Worm (Caenorhabditis elegans) whole organism, L4 larva: Measurements from ENCODE around the gene glrx-3.

ENCODE experiments used
- F49E8.2 ChIP-seq: sonication (generic microtip); optimal IDR thresholded peaks from 2 replicates; lab custom pipeline; 2016; ENCODE audit warnings: missing compliant biosample characterization, mild to moderate bottlenecking, missing genetic modification characterization, borderline replicate concordance
- R02D3.7 ChIP-seq: fragments of 150-350 bp; sonication (generic microtip); optimal IDR thresholded peaks from 3 replicates; lab custom pipeline; 2014; ENCODE audit warnings: missing biosample characterization, missing genetic modification characterization
- T26A8.4 ChIP-seq: fragments of 200-800 bp; sonication (Bioruptor generic); IDR thresholded peaks from 2 replicates; pipeline ENCODE4 v1.3.6; 2022; ENCODE audit warnings: missing genetic modification characterization, missing compliant biosample characterization
- Y5F2A.4 ChIP-seq: fragments of 200-800 bp; sonication (Bioruptor generic); optimal IDR thresholded peaks from 2 replicates; lab custom pipeline; 2018; ENCODE audit warnings: mild to moderate bottlenecking, missing genetic modification characterization, missing compliant biosample characterization
- aly-2 ChIP-seq: sonication (generic microtip); optimal IDR thresholded peaks from 2 replicates; lab custom pipeline; 2018; ENCODE audit warnings: missing biosample characterization, missing genetic modification characterization
- ceh-44 ChIP-seq: fragments of 200-800 bp; sonication (Bioruptor generic); IDR thresholded peaks from 2 replicates; pipeline ENCODE4 v1.3.6; 2022; ENCODE audit warnings: missing genetic modification reagents, missing genetic modification characterization, missing compliant biosample characterization
- ceh-82 ChIP-seq: sonication (generic microtip); optimal IDR thresholded peaks from 2 replicates; lab custom pipeline; 2017; ENCODE audit warnings: missing biosample characterization, missing genetic modification characterization
- ces-1 ChIP-seq: fragments of 150-350 bp; sonication (generic microtip); optimal IDR thresholded peaks from 4 replicates; lab custom pipeline; 2014; ENCODE audit warnings: missing biosample characterization, missing genetic modification reagents, missing genetic modification characterization
- ctbp-1 ChIP-seq: fragments of 200-800 bp; sonication (Bioruptor generic); IDR thresholded peaks from 2 replicates; pipeline ENCODE4 v1.3.6; 2022; ENCODE audit warnings: missing genetic modification reagents, missing genetic modification characterization, missing compliant biosample characterization
- dmd-6 ChIP-seq: fragments of 200-800 bp; sonication (Bioruptor generic); IDR thresholded peaks from 2 replicates; pipeline ENCODE4 v1.3.6; 2022; ENCODE audit warnings: missing genetic modification reagents, missing genetic modification characterization, missing compliant biosample characterization
- dve-1 ChIP-seq: sonication (generic microtip); optimal IDR thresholded peaks from 2 replicates; lab custom pipeline; 2017; ENCODE audit warnings: antibody characterized with exemption, mild to moderate bottlenecking, missing genetic modification characterization, missing compliant biosample characterization; ENCODE audit not compliant: insufficient read depth
- fos-1 ChIP-seq: fragments of 150-350 bp; optimal IDR thresholded peaks from 2 replicates; lab custom pipeline; 2014; ENCODE audit warnings: missing biosample characterization, missing genetic modification characterization
- hlh-30 ChIP-seq: sonication (generic microtip); optimal IDR thresholded peaks from 2 replicates; lab custom pipeline; 2017; ENCODE audit warnings: antibody characterized with exemption, mild to moderate bottlenecking, missing genetic modification characterization, missing compliant biosample characterization; ENCODE audit not compliant: insufficient read depth
- lim-7 ChIP-seq: fragments of 200-800 bp; sonication (Bioruptor generic); IDR thresholded peaks from 2 replicates; pipeline ENCODE4 v1.3.6; 2022; ENCODE audit warnings: missing genetic modification characterization, missing compliant biosample characterization
- lin-13 ChIP-seq: fragments of 150-350 bp; optimal IDR thresholded peaks from 2 replicates; lab custom pipeline; 2014; ENCODE audit warnings: missing biosample characterization, missing genetic modification reagents, missing genetic modification characterization
- lin-39 ChIP-seq: fragments of 150-350 bp; optimal IDR thresholded peaks from 2 replicates; lab custom pipeline; 2014; ENCODE audit warnings: missing biosample characterization, missing genetic modification reagents, missing genetic modification characterization
- lsy-2 ChIP-seq, 2 experiments: fragments of 150-350 bp in 1 of 2; sonication (generic microtip) in 1 of 2; optimal IDR thresholded peaks; 2 replicates each; lab custom pipeline; 2014 to 2017; ENCODE audit warnings: missing biosample characterization in 2 of 2, missing genetic modification characterization in 2 of 2
- mdl-1 ChIP-seq, 2 experiments: fragments of 150-350 bp in 1 of 2; sonication (generic microtip) in 1 of 2; optimal IDR thresholded peaks; 2 replicates each; lab custom pipeline; 2014 to 2017; ENCODE audit warnings: missing biosample characterization in 2 of 2, missing genetic modification characterization in 2 of 2
- mep-1 ChIP-seq: fragments of 150-350 bp; sonication (generic microtip); optimal IDR thresholded peaks from 3 replicates; lab custom pipeline; 2014; ENCODE audit warnings: missing biosample characterization, missing genetic modification characterization
- nhr-237 ChIP-seq: sonication (generic microtip); optimal IDR thresholded peaks from 2 replicates; lab custom pipeline; 2017; ENCODE audit warnings: missing biosample characterization, missing genetic modification characterization
- nhr-28 ChIP-seq: fragments of 150-350 bp; optimal IDR thresholded peaks from 2 replicates; lab custom pipeline; 2014; ENCODE audit warnings: missing biosample characterization, missing genetic modification characterization
- nhr-41 ChIP-seq: fragments of 200-800 bp; sonication (Bioruptor generic); IDR thresholded peaks from 2 replicates; pipeline ENCODE4 v1.3.6; 2022; ENCODE audit warnings: missing genetic modification reagents, missing genetic modification characterization, missing compliant biosample characterization
- nhr-42 ChIP-seq: fragments of 200-800 bp; sonication (Bioruptor generic); IDR thresholded peaks from 2 replicates; pipeline ENCODE4 v1.3.6; 2022; ENCODE audit warnings: missing genetic modification characterization, missing compliant biosample characterization
- pqm-1 ChIP-seq: sonication (generic microtip); optimal IDR thresholded peaks from 2 replicates; lab custom pipeline; 2017; ENCODE audit warnings: missing biosample characterization, missing genetic modification characterization
- set-16 ChIP-seq: fragments of 200-800 bp; sonication (Bioruptor generic); IDR thresholded peaks from 2 replicates; pipeline ENCODE4 v1.3.6; 2022; ENCODE audit warnings: missing genetic modification reagents, missing genetic modification characterization, missing compliant biosample characterization
- skn-1 ChIP-seq: fragments of 150-350 bp; optimal IDR thresholded peaks from 2 replicates; lab custom pipeline; 2014; ENCODE audit warnings: missing biosample characterization, missing genetic modification characterization
- snpc-1.2 ChIP-seq: fragments of 200-800 bp; sonication (Bioruptor generic); IDR thresholded peaks from 2 replicates; pipeline ENCODE4 v1.3.6; 2022; ENCODE audit warnings: missing genetic modification reagents, missing genetic modification characterization, missing compliant biosample characterization
- snpc-4 ChIP-seq: fragments of 150-350 bp; optimal IDR thresholded peaks from 2 replicates; lab custom pipeline; 2014; ENCODE audit warnings: missing biosample characterization, missing genetic modification characterization
- spr-1 ChIP-seq: sonication (generic microtip); optimal IDR thresholded peaks from 2 replicates; lab custom pipeline; 2016; ENCODE audit warnings: mild to moderate bottlenecking, missing genetic modification characterization, missing compliant biosample characterization
- spr-3 ChIP-seq: fragments of 200-800 bp; sonication (Bioruptor generic); optimal IDR thresholded peaks from 2 replicates; lab custom pipeline; 2018; ENCODE audit warnings: mild to moderate bottlenecking, missing genetic modification characterization, missing compliant biosample characterization
- tag-97 ChIP-seq: fragments of 200-800 bp; sonication (Bioruptor generic); IDR thresholded peaks from 2 replicates; pipeline ENCODE4 v1.3.6; 2022; ENCODE audit warnings: missing genetic modification characterization, missing compliant biosample characterization
- unc-39 ChIP-seq: sonication (generic microtip); optimal IDR thresholded peaks from 2 replicates; lab custom pipeline; 2017; ENCODE audit warnings: missing biosample characterization, missing genetic modification characterization
- unc-62 ChIP-seq, 3 experiments: fragments of 150-350 bp in 1 of 3; sonication (generic microtip); optimal IDR thresholded peaks in 2 of 3; peaks in 1 of 3; 1 replicate in 1 of 3; 2 replicates in 2 of 3; lab custom pipeline; 2014 to 2017; ENCODE audit warnings: missing biosample characterization in 3 of 3, missing genetic modification characterization in 3 of 3, missing genetic modification reagents in 3 of 3, missing genotype in 1 of 3
- zfp-2 ChIP-seq: sonication (generic microtip); optimal IDR thresholded peaks from 2 replicates; lab custom pipeline; 2016; ENCODE audit warnings: mild to moderate bottlenecking, missing genetic modification characterization, missing compliant biosample characterization
- zip-11 ChIP-seq: fragments of 200-800 bp; sonication (Bioruptor generic); IDR thresholded peaks from 2 replicates; pipeline ENCODE4 v1.3.6; 2022; ENCODE audit warnings: missing genetic modification characterization, missing compliant biosample characterization
- ztf-7 ChIP-seq: fragments of 150-350 bp; optimal IDR thresholded peaks from 2 replicates; lab custom pipeline; 2014; ENCODE audit warnings: missing biosample characterization, missing genetic modification characterization

glrx-3 gene

DNA sequence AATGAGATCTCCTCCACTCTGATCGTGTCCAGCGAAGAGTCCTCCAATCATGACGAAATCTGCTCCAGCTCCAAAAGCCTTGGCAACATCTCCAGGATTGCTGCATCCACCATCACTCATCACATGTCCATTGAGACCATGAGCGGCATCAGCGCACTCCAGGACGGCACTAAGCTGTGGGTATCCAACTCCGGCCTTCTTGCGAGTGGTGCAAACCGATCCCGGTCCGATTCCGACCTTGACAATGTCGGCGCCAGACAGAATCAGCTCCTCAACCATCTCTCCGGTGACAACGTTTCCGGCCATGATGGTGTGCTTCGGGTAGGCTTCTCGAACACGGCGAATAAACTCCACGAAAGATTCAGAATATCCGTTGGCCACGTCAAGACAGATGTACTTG lies 29.4 kb upstream of the glrx-3 start:
- TF ChIP-seq nhr-237 (tag; lab: Kevin White, UChicago), result no peak
- no peak for TF ChIP-seq spr-1 (tag; lab: Kevin White, UChicago)
- peak; percentile 55; the same call in 1 of the 2 replicates for TF ChIP-seq set-16 (GFP tag; lab: Robert Waterston, UW)
- TF ChIP-seq F49E8.2 (tag; lab: Kevin White, UChicago), result no peak

- no peak for TF ChIP-seq aly-2 (tag; lab: Kevin White, UChicago)
- no peak for TF ChIP-seq spr-3
- TF ChIP-seq zip-11 (GFP tag; lab: Robert Waterston, UW), result no peak
- TF ChIP-seq mep-1 (tag; lab: Kevin White, UChicago), result no peak
- no peak for TF ChIP-seq lin-39 (tag; lab: Kevin White, UChicago)
- no peak for TF ChIP-seq unc-39 (tag; lab: Kevin White, UChicago)
- no peak for TF ChIP-seq hlh-30 (tag; lab: Kevin White, UChicago)
- no peak for TF ChIP-seq skn-1 (tag; lab: Kevin White, UChicago)
- TF ChIP-seq nhr-41 (GFP tag; lab: Robert Waterston, UW), result no peak
- TF ChIP-seq tag-97 (GFP tag; lab: Robert Waterston, UW), result no peak
These were observed 25.3 kb upstream of the glrx-3 start, which contains the start of gene F32D1.11 for ce11 chrV:4366440-4366839. Gene F32D1.11 (minus strand): TSS chrV:4366540.

DNA sequence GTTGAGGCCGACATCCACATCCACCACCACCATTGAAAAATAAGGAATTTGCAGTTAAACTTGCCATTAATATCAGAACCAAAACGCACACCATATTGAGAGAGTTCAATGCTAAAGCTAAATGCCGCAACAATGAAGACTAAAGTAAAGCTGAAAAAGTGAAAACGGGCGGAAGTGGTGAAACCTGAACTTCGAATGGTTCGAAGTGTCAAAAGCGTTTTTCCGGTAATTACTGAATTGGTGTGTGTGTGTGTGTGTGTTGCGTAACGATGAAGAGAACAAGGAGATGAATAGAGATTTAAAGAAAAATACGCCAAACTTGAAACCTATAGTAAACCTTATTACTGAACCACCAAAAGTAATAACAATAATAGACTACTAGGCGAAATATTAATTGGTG lies 23.4 kb upstream of the glrx-3 start, which contains the start of gene grl-13:
Gene grl-13, minus strand, starts transcription at position 101 of the 400 bp plus-strand sequence.
- TF ChIP-seq ces-1 (GFP tag; lab: Kevin White, UChicago) (no peak), ceh-44 (GFP tag; lab: Robert Waterston, UW) (no peak), mep-1 (tag; lab: Kevin White, UChicago) (no peak), unc-62 (GFP tag; optimal IDR thresholded peaks at IDR 0.05 in 1 of 2; lab: Kevin White, UChicago) (peak in 1 of 2 experiments; percentile 30), unc-62 (tag; optimal IDR thresholded peaks at IDR 0.05; lab: Kevin White, UChicago) (no peak)

- TF ChIP-seq nhr-28 (peak; percentile 1), ceh-82 (tag; lab: Kevin White, UChicago) (no peak), unc-62 (GFP tag; optimal IDR thresholded peaks at IDR 0.05 in 1 of 2; lab: Kevin White, UChicago) (peak in 1 of 2 experiments; percentile 83), unc-62 (tag; optimal IDR thresholded peaks at IDR 0.05; lab: Kevin White, UChicago) (no peak), R02D3.7 (tag; lab: Kevin White, UChicago) (no peak), fos-1 (no peak), mdl-1 (tag; optimal IDR thresholded peaks at IDR 0.05; lab: Kevin White, UChicago) (peak in 1 of 2 experiments; percentile 14)
These were observed 20.4 kb upstream of the glrx-3 start, which contains the start of gene F32D1.3 for ce11 chrV:4361505-4361904. Gene F32D1.3 (minus strand): TSS chrV:4361569.

DNA sequence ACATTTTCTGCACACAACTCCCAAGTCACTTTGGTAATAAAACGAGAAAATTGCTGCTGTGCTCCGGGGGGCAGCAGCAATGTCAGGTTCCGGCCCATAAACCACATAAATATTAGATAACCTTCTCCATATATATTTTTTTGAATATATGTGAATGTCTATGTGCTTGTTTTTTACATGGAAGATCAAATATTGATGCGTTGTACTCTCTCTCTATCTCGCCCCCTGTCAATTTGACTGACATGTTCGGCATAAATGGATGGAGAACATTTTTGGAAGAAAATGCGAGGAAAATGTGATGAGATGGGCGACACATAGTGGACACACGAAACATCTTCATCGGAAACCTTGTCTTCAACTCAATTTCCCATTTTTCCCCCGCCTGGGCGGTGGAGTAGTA lies 18.9 kb upstream of the glrx-3 start:
- TF ChIP-seq snpc-4 (tag; lab: Kevin White, UChicago) (no peak), dmd-6 (GFP tag; lab: Robert Waterston, UW) (peak; percentile 20; the same call in 1 of the 2 replicates), unc-62 (GFP tag; optimal IDR thresholded peaks at IDR 0.05 in 1 of 2; lab: Kevin White, UChicago) (peak in 1 of 2 experiments; percentile 88), unc-62 (tag; optimal IDR thresholded peaks at IDR 0.05; lab: Kevin White, UChicago) (no peak)

- TF ChIP-seq nhr-42 (GFP tag; lab: Robert Waterston, UW) (no peak), unc-62 (GFP tag; optimal IDR thresholded peaks at IDR 0.05 in 1 of 2; lab: Kevin White, UChicago) (peak in 1 of 2 experiments; percentile 5), unc-62 (tag; optimal IDR thresholded peaks at IDR 0.05; lab: Kevin White, UChicago) (no peak)
- TF ChIP-seq, all 104 proteins: peak for 1
These were observed 18.0 kb upstream of the glrx-3 start for ce11 chrV:4359127-4359526.

DNA sequence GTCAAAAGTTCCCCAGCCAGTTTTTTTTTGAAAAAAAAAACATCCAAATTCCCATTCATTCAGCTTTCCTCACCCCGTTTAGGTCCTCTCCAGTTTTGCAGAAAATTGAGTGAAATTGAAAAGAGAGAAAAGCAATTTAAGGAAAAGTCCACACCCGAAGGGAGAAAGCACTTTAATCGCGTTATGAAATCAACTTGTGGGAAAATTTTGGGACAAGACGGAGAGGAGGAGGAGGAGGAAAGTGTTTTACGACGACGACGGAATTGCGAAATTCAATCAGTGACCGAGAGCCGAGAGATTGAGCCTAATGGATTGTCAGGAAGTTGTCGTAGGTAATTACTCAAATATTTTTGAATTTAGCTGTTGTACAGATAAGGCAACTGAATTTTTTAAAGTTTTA lies 16.3 kb upstream of the glrx-3 start:
- TF ChIP-seq ceh-82 (tag; lab: Kevin White, UChicago), result no peak
- TF ChIP-seq ztf-7 (tag; lab: Kevin White, UChicago), result no peak
- TF ChIP-seq mep-1 (tag; lab: Kevin White, UChicago), result no peak
- TF ChIP-seq dve-1 (tag; lab: Kevin White, UChicago), result no peak
- no peak for TF ChIP-seq pqm-1 (tag; lab: Kevin White, UChicago)
- TF ChIP-seq lin-13 (GFP tag; lab: Kevin White, UChicago), result no peak
- no peak for TF ChIP-seq T26A8.4 (GFP tag; lab: Robert Waterston, UW)
- TF ChIP-seq Y5F2A.4 (GFP tag; lab: Kevin White, UChicago), result no peak
- peak; percentile 56 for TF ChIP-seq ces-1 (GFP tag; lab: Kevin White, UChicago)
- TF ChIP-seq hlh-30 (tag; lab: Kevin White, UChicago), result no peak
- TF ChIP-seq lsy-2 (tag; optimal IDR thresholded peaks at IDR 0.05; lab: Kevin White, UChicago), result peak in 1 of 2 experiments; percentile 39
- no peak for TF ChIP-seq skn-1 (tag; lab: Kevin White, UChicago)
- no peak for TF ChIP-seq lim-7
- TF ChIP-seq snpc-1.2 (GFP tag; lab: Robert Waterston, UW), result no peak
- TF ChIP-seq nhr-42 (GFP tag; lab: Robert Waterston, UW), result no peak
- TF ChIP-seq zfp-2 (tag; lab: Kevin White, UChicago), result no peak
- no peak for TF ChIP-seq ctbp-1 (GFP tag; lab: Robert Waterston, UW)
